Fruit fly (Drosophila melanogaster): ENCODE results near the gene RpL27.

Gene RpL27

dm6 chr3R:25638961-25639360, 45.9 kb downstream of the RpL27 start (continued):
- no peak for TF ChIP-seq Aef1 (GFP tag; IDR thresholded peaks at IDR 0.05)

DNA sequence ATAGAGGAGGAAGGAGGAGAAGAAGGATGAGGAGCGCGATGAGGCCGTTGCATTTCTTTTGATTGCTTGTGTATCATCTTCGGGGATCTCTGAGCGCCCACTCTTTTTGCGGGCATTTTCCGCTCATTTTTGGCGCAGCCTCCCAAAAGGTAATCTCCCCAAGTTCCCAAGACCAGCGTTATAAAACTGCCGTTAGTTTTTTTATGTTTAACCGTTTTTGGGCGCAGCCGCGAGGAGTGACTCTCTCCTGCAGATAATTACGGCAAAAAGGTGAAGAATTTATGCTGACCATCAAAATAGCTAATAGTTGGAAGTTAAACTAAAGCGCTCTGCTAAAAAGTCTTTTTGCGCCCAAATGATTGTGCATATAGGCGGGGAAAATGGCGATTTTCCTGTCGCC, 46.5 kb downstream of the RpL27 start:
- no peak for TF ChIP-seq CG17385 (GFP tag; optimal IDR thresholded peaks at IDR 0.05)
- no peak for TF ChIP-seq CG1602 (GFP tag; optimal IDR thresholded peaks at IDR 0.05)
- TF ChIP-seq CG13624 (GFP tag; optimal IDR thresholded peaks at IDR 0.05): no peak
- TF ChIP-seq CG7556 (GFP tag; optimal IDR thresholded peaks at IDR 0.05): no peak
- no peak for TF ChIP-seq CG31441 (GFP tag; IDR thresholded peaks at IDR 0.05)
- TF ChIP-seq Hsf (GFP tag; optimal IDR thresholded peaks at IDR 0.05): no peak
- no peak for TF ChIP-seq Dfd (GFP tag; optimal IDR thresholded peaks at IDR 0.05)
- no peak for TF ChIP-seq Mes4 (GFP tag; optimal IDR thresholded peaks at IDR 0.05)
- no peak for TF ChIP-seq CG30403 (GFP tag; optimal IDR thresholded peaks at IDR 0.05)
- TF ChIP-seq corto (GFP tag; optimal IDR thresholded peaks at IDR 0.05): no peak
- TF ChIP-seq tin (GFP tag; optimal IDR thresholded peaks at IDR 0.05): no peak

DNA sequence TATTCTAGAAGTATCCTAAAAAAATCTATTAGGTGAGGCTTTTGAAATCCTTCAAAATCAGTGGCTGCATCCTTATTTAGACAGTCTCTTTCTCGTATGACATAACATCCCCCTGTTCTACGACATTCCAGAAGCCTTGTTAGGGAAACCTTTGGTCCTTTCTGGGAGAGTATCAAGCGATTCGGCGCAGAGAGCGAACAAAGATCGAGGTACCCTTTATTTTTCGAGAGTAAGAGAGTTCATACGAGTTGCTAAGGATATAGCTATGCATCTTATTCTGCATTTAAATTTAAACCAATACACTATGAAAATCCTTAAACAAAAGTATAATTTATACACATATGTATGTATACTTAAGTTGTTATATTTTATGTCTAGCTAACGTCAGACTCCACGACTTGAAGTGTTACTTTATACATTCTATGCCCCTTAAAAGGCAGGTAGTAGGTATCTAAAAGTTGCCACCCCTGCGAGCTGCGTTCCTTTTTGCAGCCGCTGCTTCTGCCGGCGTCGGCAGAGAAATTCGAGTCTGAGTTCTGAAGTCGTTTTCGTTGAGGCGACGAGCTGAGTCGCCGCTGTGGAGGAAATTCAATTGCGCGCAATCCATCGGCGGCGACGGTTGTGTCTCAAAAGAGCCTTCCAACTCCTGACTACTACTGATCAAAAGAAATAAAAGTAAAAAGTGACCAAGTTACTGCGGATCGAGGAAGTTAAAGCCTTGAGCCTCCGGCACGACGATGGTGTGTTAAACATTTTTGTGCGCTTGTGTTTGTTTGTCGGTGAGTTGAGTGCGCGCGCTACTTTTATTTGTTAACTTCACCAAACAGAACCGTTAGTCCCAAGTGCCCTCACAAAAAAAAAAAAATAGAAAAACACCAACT, 47.3 kb downstream of the RpL27 start, which contains the start of gene jigr1:
jigr1 (plus strand) TSS at position 550 of the 881 bp plus-strand sequence.
- no peak for TF ChIP-seq CG11085 (GFP tag; IDR thresholded peaks at IDR 0.05)
- TF ChIP-seq CG2199 (GFP tag; IDR thresholded peaks at IDR 0.05): peak; percentile 79
- TF ChIP-seq CG8290 (GFP tag; optimal IDR thresholded peaks at IDR 0.05): peak; percentile 6
- TF ChIP-seq CG8290 (tag; optimal IDR thresholded peaks at IDR 0.05): peak in 1 of 2 experiments; percentile 44
- peak; percentile 70 for TF ChIP-seq Neu2 (GFP tag; optimal IDR thresholded peaks at IDR 0.05; ENCODE audit: borderline replicate concordance)
- peak; percentile 5 for TF ChIP-seq pnt (GFP tag; optimal IDR thresholded peaks at IDR 0.05)
- peak; percentile 31 for TF ChIP-seq Hr3 (GFP tag; optimal IDR thresholded peaks at IDR 0.05)
- peak; percentile 33 for TF ChIP-seq gsb-n (tag; optimal IDR thresholded peaks at IDR 0.05)
- peak; percentile 82 for TF ChIP-seq zen (tag; optimal IDR thresholded peaks at IDR 0.05)
- no peak for TF ChIP-seq ATbp (GFP tag; optimal IDR thresholded peaks at IDR 0.05)
- TF ChIP-seq phol (tag; optimal IDR thresholded peaks at IDR 0.05): peak; percentile 57
- peak; percentile 51 for TF ChIP-seq CG30431 (GFP tag; optimal IDR thresholded peaks at IDR 0.05)
- TF ChIP-seq pan (optimal IDR thresholded peaks at IDR 0.05): peak in 1 of 2 experiments; percentile 87
- peak in 1 of 2 experiments; percentile 81 for TF ChIP-seq pan (GFP tag; optimal IDR thresholded peaks at IDR 0.05 in 1 of 2, IDR thresholded peaks at IDR 0.05 in 1 of 2)
- TF ChIP-seq CG9727 (GFP tag; optimal IDR thresholded peaks at IDR 0.05): peak; percentile 84
- 0 out of 3 replicates have a peak, but pooled peaks have one; percentile 24 for TF ChIP-seq so (GFP tag; IDR thresholded peaks at IDR 0.05)
- peak; percentile 15 to 17 for TF ChIP-seq Pdp1 (GFP tag; optimal IDR thresholded peaks at IDR 0.05)
- TF ChIP-seq ara (GFP tag; IDR thresholded peaks at IDR 0.05): peak; percentile 54; the same call in 1 of the 2 replicates
- no peak for TF ChIP-seq Mrtf (GFP tag; IDR thresholded peaks at IDR 0.05)
- TF ChIP-seq Deaf1 (tag; optimal IDR thresholded peaks at IDR 0.05): peak; percentile 0
- TF ChIP-seq CG17829 (tag; optimal IDR thresholded peaks at IDR 0.05): peak; percentile 83
- TF ChIP-seq CG6813 (GFP tag; optimal IDR thresholded peaks at IDR 0.05): peak; percentile 52
- 0 out of 2 replicates have a peak, but pooled peaks have one; percentile 17 for TF ChIP-seq onecut (GFP tag; IDR thresholded peaks at IDR 0.05)
- peak; percentile 42 for TF ChIP-seq Oli (tag; optimal IDR thresholded peaks at IDR 0.05)
- TF ChIP-seq luna (GFP tag; optimal IDR thresholded peaks at IDR 0.05): no peak
- TF ChIP-seq Usf (GFP tag; optimal IDR thresholded peaks at IDR 0.05): peak; percentile 8
- TF ChIP-seq CG14710 (tag; optimal IDR thresholded peaks at IDR 0.05): peak; percentile 69
- TF ChIP-seq CG6175 (GFP tag; IDR thresholded peaks at IDR 0.05): no peak
- peak; percentile 52 for TF ChIP-seq CG7839 (tag; optimal IDR thresholded peaks at IDR 0.05)
- peak; percentile 34 for TF ChIP-seq Jarid2 (GFP tag; optimal IDR thresholded peaks at IDR 0.05)
- TF ChIP-seq lov (optimal IDR thresholded peaks at IDR 0.05): no peak
- TF ChIP-seq lov (GFP tag; IDR thresholded peaks at IDR 0.05): 0 out of 3 replicates have a peak, but pooled peaks have one; percentile 34
- no peak for TF ChIP-seq otp (GFP tag; IDR thresholded peaks at IDR 0.05)
- TF ChIP-seq CG1603 (tag; optimal IDR thresholded peaks at IDR 0.05): peak; percentile 50
- TF ChIP-seq CG11247 (GFP tag; IDR thresholded peaks at IDR 0.05): no peak

Data from whole organism, embryonic.